Fruit fly (Drosophila melanogaster) whole organism: ENCODE measurements around the gene Srrm234.

Source experiments
- CG8478 ChIP-seq: fragments of >200 bp; optimal IDR thresholded peaks from 2 replicates; lab custom pipeline; 2018; ENCODE audit warnings: inconsistent platforms
- Dll ChIP-seq: fragments of >200 bp; optimal IDR thresholded peaks from 2 replicates; lab custom pipeline; 2017
- EcR ChIP-seq, 2 experiments: fragments of >200 bp; optimal IDR thresholded peaks; 2 replicates each; lab custom pipeline; 2017; ENCODE audit warnings: missing biosample characterization in 2 of 2, missing genetic modification characterization in 2 of 2, missing genetic modification reagents in 2 of 2
- pan ChIP-seq: fragments of >200 bp; optimal IDR thresholded peaks from 2 replicates; lab custom pipeline; 2017
- psq ChIP-seq: fragments of >200 bp; optimal IDR thresholded peaks from 2 replicates; lab custom pipeline; 2017
- usp ChIP-seq: fragments of >200 bp; optimal IDR thresholded peaks from 2 replicates; lab custom pipeline; 2017; ENCODE audit warnings: missing biosample characterization, missing genetic modification characterization, mixed read lengths

Srrm234 gene

DNA sequence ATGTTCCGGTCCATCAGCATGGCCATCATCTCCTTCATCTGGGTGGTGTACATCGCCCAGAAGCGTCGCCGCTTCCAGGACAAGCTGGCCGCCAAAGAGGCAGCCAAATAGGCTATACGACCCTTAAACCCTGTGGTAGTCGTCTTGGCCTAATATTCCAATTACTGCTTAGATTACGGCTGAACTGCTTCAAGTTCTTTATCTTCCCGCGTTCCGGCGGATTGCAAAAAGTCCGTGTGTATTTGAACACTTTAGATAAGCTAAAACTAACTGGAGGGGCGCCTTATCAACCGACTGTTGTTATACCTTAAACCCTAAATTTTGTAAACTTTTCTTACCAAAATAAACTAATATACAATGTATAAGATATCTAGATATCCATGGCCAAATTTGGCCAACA is 11.1 kb downstream of the Srrm234 start:
- TF ChIP-seq CG8478 (no peak), pan (lab: Kevin White, UChicago) (no peak)

- TF ChIP-seq Dll (lab: Kevin White, UChicago) (no peak), usp (GFP tag; lab: Kevin White, UChicago) (no peak), EcR (GFP tag; optimal IDR thresholded peaks at IDR 0.05; lab: Kevin White, UChicago) (no peak), pan (lab: Kevin White, UChicago) (no peak), psq (no peak)
Measured at dm6 chr3L:1652700-1653200, 12.1 kb downstream of the Srrm234 start, which contains the start of the genes CG7970 and Vta1. Gene CG7970 (plus strand): TSS chr3L:1652750. Gene Vta1 (minus strand): TSS chr3L:1652900.

dm6 chr3L:1649363-1649762 is 15.5 kb downstream of the Srrm234 start:
- TF ChIP-seq CG8478 (no peak), EcR (GFP tag; optimal IDR thresholded peaks at IDR 0.05; lab: Kevin White, UChicago) (no peak), Dll (lab: Kevin White, UChicago) (no peak), psq (no peak), pan (lab: Kevin White, UChicago) (no peak), usp (GFP tag; lab: Kevin White, UChicago) (no peak)

dm6 chr3L:1648690-1649355 is 16.0 kb downstream of the Srrm234 start, which contains the start of gene CG13920:
Gene CG13920 (plus strand): TSS chr3L:1648944.
- TF ChIP-seq usp (GFP tag; lab: Kevin White, UChicago): no peak
- TF ChIP-seq EcR (GFP tag; optimal IDR thresholded peaks at IDR 0.05; lab: Kevin White, UChicago): no peak
- no peak for TF ChIP-seq psq
- no peak for TF ChIP-seq pan (lab: Kevin White, UChicago)
- no peak for TF ChIP-seq Dll (lab: Kevin White, UChicago)

- TF ChIP-seq Dll (lab: Kevin White, UChicago): no peak
- no peak for TF ChIP-seq pan (lab: Kevin White, UChicago)
- TF ChIP-seq CG8478: no peak
- TF ChIP-seq psq: no peak
- TF ChIP-seq EcR (GFP tag; optimal IDR thresholded peaks at IDR 0.05; lab: Kevin White, UChicago): no peak
- TF ChIP-seq usp (GFP tag; lab: Kevin White, UChicago): no peak
Measured at dm6 chr3L:1647276-1647919, 17.5 kb downstream of the Srrm234 start, which contains the start of the genes CG17249 and Bro. Gene CG17249 (minus strand): TSS chr3L:1647464. Gene Bro (plus strand): TSS chr3L:1647869.

DNA sequence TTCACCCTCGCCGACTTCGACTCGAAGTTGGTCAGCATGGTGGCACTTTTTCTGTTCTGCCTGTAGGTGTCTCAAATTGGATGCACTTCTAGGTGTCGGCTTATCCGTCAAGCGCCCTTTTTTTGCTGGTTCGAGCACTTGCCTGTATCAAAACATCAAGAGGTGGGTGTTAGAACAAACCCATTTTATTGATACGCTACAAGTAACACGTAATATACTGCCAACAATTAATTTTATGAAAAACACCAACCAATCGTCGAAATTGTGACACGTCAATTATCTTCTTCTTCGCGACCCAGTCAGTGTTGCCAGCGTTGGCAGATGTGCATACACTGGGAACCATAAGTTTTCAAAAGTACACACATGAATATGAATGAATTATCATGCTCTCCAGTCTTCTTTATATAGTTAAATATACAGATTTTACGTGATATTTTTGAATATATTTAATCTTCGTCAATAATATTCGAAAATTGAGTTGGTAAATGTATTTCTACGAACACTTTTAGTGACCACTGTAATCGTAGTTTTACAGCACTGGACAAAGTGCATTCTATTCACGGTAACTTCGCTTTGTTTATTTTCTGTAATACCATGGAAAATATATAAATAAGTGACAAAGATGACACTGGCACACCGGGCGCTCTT is 19.8 kb downstream of the Srrm234 start, which contains the start of the genes alphaCOP and CG13919:
Gene alphaCOP (minus strand): TSS at position 280 of the 648 bp plus-strand sequence.
Gene CG13919 (plus strand): TSS at position 548 of the 648 bp plus-strand sequence.
- TF ChIP-seq psq: no peak
- no peak for TF ChIP-seq Dll (lab: Kevin White, UChicago)
- no peak for TF ChIP-seq EcR (GFP tag; optimal IDR thresholded peaks at IDR 0.05; lab: Kevin White, UChicago)
- TF ChIP-seq pan (lab: Kevin White, UChicago): no peak
- TF ChIP-seq CG8478: no peak
- TF ChIP-seq usp (GFP tag; lab: Kevin White, UChicago): no peak

- TF ChIP-seq pan (lab: Kevin White, UChicago): no peak
- TF ChIP-seq usp (GFP tag; lab: Kevin White, UChicago): no peak
- no peak for TF ChIP-seq CG8478
- no peak for TF ChIP-seq psq
- no peak for TF ChIP-seq Dll (lab: Kevin White, UChicago)
- no peak for TF ChIP-seq EcR (GFP tag; optimal IDR thresholded peaks at IDR 0.05; lab: Kevin White, UChicago)
Measured at dm6 chr3L:1639185-1639812, 25.6 kb downstream of the Srrm234 start, which contains the start of the genes Mettl2 and Bgb. Gene Mettl2 (minus strand): TSS chr3L:1639235. Gene Bgb (plus strand): TSS chr3L:1639711.

dm6 chr3L:1637652-1638051 is 27.2 kb downstream of the Srrm234 start, which contains the start of gene nSyb:
Gene nSyb (minus strand): TSS chr3L:1637752.
- TF ChIP-seq Dll (lab: Kevin White, UChicago): no peak
- TF ChIP-seq CG8478: no peak

dm6 chr3L:1636886-1637285 is 28.0 kb downstream of the Srrm234 start:
- TF ChIP-seq EcR (GFP tag; optimal IDR thresholded peaks at IDR 0.05; lab: Kevin White, UChicago) (no peak), pan (lab: Kevin White, UChicago) (no peak), CG8478 (no peak), psq (no peak), Dll (lab: Kevin White, UChicago) (no peak), usp (GFP tag; lab: Kevin White, UChicago) (no peak)

DNA sequence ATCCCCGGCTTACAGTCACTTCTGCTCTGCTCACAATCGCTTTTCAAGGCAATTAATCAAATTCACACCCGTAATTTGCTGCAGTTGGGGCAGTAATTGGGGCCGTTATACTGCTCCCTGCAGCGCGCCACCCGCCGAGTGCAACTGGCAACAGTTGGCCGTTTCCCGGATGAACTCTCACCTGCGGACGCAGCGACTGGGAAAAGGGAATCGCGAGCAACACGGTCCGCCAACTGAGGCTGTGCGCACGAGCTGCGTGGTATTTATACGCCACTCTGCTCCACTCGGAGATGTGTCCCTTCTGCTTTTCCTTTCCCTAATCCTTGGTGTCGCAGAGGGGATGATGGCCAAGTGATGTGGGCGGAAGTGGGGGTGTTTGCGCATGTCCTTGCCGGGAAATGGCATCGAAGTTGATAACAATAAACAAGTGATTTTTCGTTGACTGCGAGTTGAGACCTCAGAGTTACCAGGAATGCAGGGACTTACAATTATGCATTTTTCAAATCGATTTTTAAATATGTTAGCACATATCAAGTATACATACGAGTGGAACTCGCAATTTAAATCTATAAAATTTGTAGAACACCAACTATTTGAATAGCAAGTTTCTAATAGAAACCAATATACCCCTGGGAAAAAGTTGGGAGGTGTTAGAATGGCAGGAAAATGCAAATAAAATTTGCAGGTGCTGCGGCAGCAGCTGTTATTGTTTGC is 35.6 kb downstream of the Srrm234 start, which contains the start of gene GC:
Gene GC (minus strand): TSS at position 238 of the 714 bp plus-strand sequence.
- TF ChIP-seq psq (no peak), CG8478 (no peak), Dll (lab: Kevin White, UChicago) (no peak), EcR (GFP tag; optimal IDR thresholded peaks at IDR 0.05; lab: Kevin White, UChicago) (no peak), pan (lab: Kevin White, UChicago) (no peak), usp (GFP tag; lab: Kevin White, UChicago) (no peak)
